Worm (Caenorhabditis elegans): Measurements from ENCODE around the gene ZC449.1.

DNA sequence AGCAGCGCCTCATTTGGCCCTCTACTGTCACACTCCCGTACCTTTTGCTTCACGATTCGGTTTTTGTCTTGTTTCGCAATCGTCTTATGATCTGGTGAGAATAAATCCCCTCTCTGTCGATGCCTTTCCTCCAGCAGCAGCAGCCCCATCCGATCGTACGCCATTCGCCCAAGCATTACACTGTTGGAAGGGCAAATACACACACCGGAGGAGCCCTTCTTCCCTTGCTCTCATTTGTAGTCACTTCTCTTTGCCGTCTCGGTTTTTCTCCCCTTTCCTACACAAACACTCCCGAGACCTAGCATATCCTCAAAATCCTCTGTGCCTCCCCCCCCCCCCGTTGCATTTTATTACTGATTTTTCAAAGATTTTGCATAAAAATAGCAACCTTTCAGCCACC, 25.3 kb upstream of the ZC449.1 start, which contains the start of gene set-30:
- TF ChIP-seq mdl-1 (tag; optimal IDR thresholded peaks at IDR 0.05) (no peak), duxl-1 (tag; optimal IDR thresholded peaks at IDR 0.05; ENCODE audit: poor library complexity) (no peak), lin-39 (tag; optimal IDR thresholded peaks at IDR 0.05) (no peak), pqm-1 (tag; optimal IDR thresholded peaks at IDR 0.05) (no peak)

Data from whole organism, L4 larva.